Fruit fly (Drosophila melanogaster) whole organism, embryonic: ENCODE measurements around the gene CG2608.
A peak's percentile ranks its signal among the peaks of the same experiment; 100 is the strongest.

Experiments
- C15 ChIP-seq: fragments of 200-800 bp; sonication (Bioruptor generic); IDR thresholded peaks from 3 replicates; pipeline ENCODE4 v1.3.6; 2022; ENCODE audit warnings: missing biosample characterization, missing genetic modification characterization
- CG10147 ChIP-seq: fragments of 200-800 bp; sonication (Bioruptor generic); optimal IDR thresholded peaks from 2 replicates; lab custom pipeline; 2019; ENCODE audit warnings: missing biosample characterization, mild to moderate bottlenecking, missing genetic modification characterization, moderate library complexity
- CG10462 ChIP-seq: fragments of 200-800 bp; sonication (Bioruptor generic); optimal IDR thresholded peaks from 2 replicates; lab custom pipeline; 2016; ENCODE audit warnings: missing biosample characterization, missing genetic modification characterization
- CG12744 ChIP-seq: fragments of 200-800 bp; sonication (Bioruptor generic); optimal IDR thresholded peaks from 2 replicates; lab custom pipeline; 2016; ENCODE audit warnings: missing biosample characterization, missing genetic modification characterization
- CG12942 ChIP-seq: fragments of 200-800 bp; sonication (Bioruptor generic); optimal IDR thresholded peaks from 3 replicates; lab custom pipeline; 2016; ENCODE audit warnings: missing biosample characterization, missing genetic modification characterization
- CG14441 ChIP-seq: fragments of 200-800 bp; sonication (Bioruptor generic); IDR thresholded peaks from 2 replicates; pipeline ENCODE4 v1.3.6; 2022; ENCODE audit warnings: missing biosample characterization, missing genetic modification characterization
- CG14710 ChIP-seq: fragments of 200-800 bp; sonication (Bioruptor generic); optimal IDR thresholded peaks from 3 replicates; lab custom pipeline; 2019; ENCODE audit warnings: missing biosample characterization, mild to moderate bottlenecking, missing genetic modification characterization, moderate library complexity
- CG15011 ChIP-seq: fragments of 200-800 bp; sonication (Bioruptor generic); optimal IDR thresholded peaks from 3 replicates; lab custom pipeline; 2018; ENCODE audit warnings: missing biosample characterization, mild to moderate bottlenecking, missing genetic modification characterization
- CG1647 ChIP-seq: fragments of 200-800 bp; sonication (Bioruptor generic); optimal IDR thresholded peaks from 3 replicates; lab custom pipeline; 2016; ENCODE audit warnings: missing biosample characterization, missing genetic modification characterization
- CG17361 ChIP-seq: fragments of 200-800 bp; sonication (Bioruptor generic); IDR thresholded peaks from 3 replicates; pipeline ENCODE4 v1.3.6; 2022; ENCODE audit warnings: missing biosample characterization, missing genetic modification characterization
- CG1832 ChIP-seq: fragments of 200-800 bp; sonication (Bioruptor generic); optimal IDR thresholded peaks from 2 replicates; lab custom pipeline; 2017; ENCODE audit warnings: missing biosample characterization, mild to moderate bottlenecking, missing genetic modification characterization, inconsistent platforms
- CG2116 ChIP-seq: fragments of 200-800 bp; sonication (Bioruptor generic); optimal IDR thresholded peaks from 3 replicates; lab custom pipeline; 2018; ENCODE audit warnings: missing biosample characterization, mild to moderate bottlenecking, missing genetic modification characterization
- CG31365 ChIP-seq: fragments of 200-800 bp; sonication (Bioruptor generic); optimal IDR thresholded peaks from 2 replicates; lab custom pipeline; 2018; ENCODE audit warnings: missing biosample characterization, mild to moderate bottlenecking, missing genetic modification characterization
- CG3281 ChIP-seq: fragments of 200-800 bp; sonication (Bioruptor generic); optimal IDR thresholded peaks from 3 replicates; lab custom pipeline; 2017; ENCODE audit warnings: missing biosample characterization, mild to moderate bottlenecking, missing genetic modification characterization
- CG33213 ChIP-seq: fragments of 200-800 bp; sonication (Bioruptor generic); optimal IDR thresholded peaks from 3 replicates; lab custom pipeline; 2016; ENCODE audit warnings: missing biosample characterization, missing genetic modification characterization
- CG34376 ChIP-seq: fragments of 200-800 bp; sonication (Bioruptor generic); optimal IDR thresholded peaks from 2 replicates; lab custom pipeline; 2018; ENCODE audit warnings: missing biosample characterization, mild to moderate bottlenecking, missing genetic modification characterization
- CG4360 ChIP-seq: fragments of 200-800 bp; sonication (Bioruptor generic); IDR thresholded peaks from 2 replicates; pipeline ENCODE4 v1.3.6; 2022; ENCODE audit warnings: missing biosample characterization, missing genetic modification characterization
- CG6689 ChIP-seq: fragments of 200-800 bp; sonication (Bioruptor generic); IDR thresholded peaks from 2 replicates; pipeline ENCODE4 v1.3.6; 2022; ENCODE audit warnings: missing biosample characterization, missing genetic modification characterization
- CG7556 ChIP-seq: fragments of 200-800 bp; sonication (Bioruptor generic); optimal IDR thresholded peaks from 2 replicates; lab custom pipeline; 2017; ENCODE audit warnings: missing biosample characterization, mild to moderate bottlenecking, missing genetic modification characterization
- CG8388 ChIP-seq: fragments of 200-800 bp; sonication (Bioruptor generic); optimal IDR thresholded peaks from 2 replicates; lab custom pipeline; 2019; ENCODE audit warnings: missing biosample characterization, mild to moderate bottlenecking, missing genetic modification characterization, moderate library complexity
- Dip3 ChIP-seq: fragments of 200-800 bp; sonication (Bioruptor generic); optimal IDR thresholded peaks from 3 replicates; lab custom pipeline; 2016; ENCODE audit warnings: missing biosample characterization, missing genetic modification characterization
- ERR ChIP-seq: fragments of 200-800 bp; sonication (Bioruptor generic); optimal IDR thresholded peaks from 2 replicates; lab custom pipeline; 2016; ENCODE audit warnings: missing biosample characterization, missing genetic modification characterization
- Hmr ChIP-seq: fragments of 200-800 bp; sonication (Bioruptor generic); optimal IDR thresholded peaks from 3 replicates; lab custom pipeline; 2017; ENCODE audit warnings: mild to moderate bottlenecking, missing biosample characterization, missing genetic modification reagents, missing genetic modification characterization
- Hsf ChIP-seq: fragments of 200-800 bp; sonication (Bioruptor generic); optimal IDR thresholded peaks from 3 replicates; lab custom pipeline; 2016; ENCODE audit warnings: missing biosample characterization, missing genetic modification characterization
- Optix ChIP-seq: fragments of 200-800 bp; sonication (Bioruptor generic); IDR thresholded peaks from 3 replicates; pipeline ENCODE4 v1.3.6; 2022; ENCODE audit warnings: missing biosample characterization, missing genetic modification characterization
- Rfx ChIP-seq: fragments of 200-800 bp; sonication (Bioruptor generic); IDR thresholded peaks from 2 replicates; pipeline ENCODE4 v1.3.6; 2022; ENCODE audit warnings: missing biosample characterization, missing genetic modification characterization
- Scr ChIP-seq: fragments of 200-800 bp; sonication (Bioruptor generic); IDR thresholded peaks from 2 replicates; pipeline ENCODE4 v1.3.6; 2022; ENCODE audit warnings: missing biosample characterization, missing genetic modification characterization; ENCODE audit not compliant: partially characterized antibody
- Sin3A ChIP-seq: fragments of >200 bp; optimal IDR thresholded peaks from 2 replicates; lab custom pipeline; 2018
- Trl ChIP-seq, 3 experiments: fragments of >200 bp in 2 of 3; fragments of 200-800 bp in 1 of 3; sonication (Bioruptor generic) in 1 of 3; optimal IDR thresholded peaks; 2 replicates in 1 of 3; 3 replicates in 2 of 3; lab custom pipeline; 2016 to 2017; ENCODE audit warnings: missing biosample characterization in 1 of 3, missing genetic modification characterization in 1 of 3
- Xbp1 ChIP-seq: fragments of 200-800 bp; sonication (Bioruptor generic); optimal IDR thresholded peaks from 3 replicates; lab custom pipeline; 2016; ENCODE audit warnings: missing biosample characterization, mild to moderate bottlenecking, missing genetic modification characterization
- amos ChIP-seq: fragments of 200-800 bp; sonication (Bioruptor generic); IDR thresholded peaks from 2 replicates; pipeline ENCODE4 v1.3.6; 2022; ENCODE audit warnings: missing biosample characterization, missing genetic modification characterization; ENCODE audit not compliant: partially characterized antibody
- chm ChIP-seq: fragments of 200-800 bp; sonication (Bioruptor generic); IDR thresholded peaks from 2 replicates; pipeline ENCODE4 v1.3.6; 2022; ENCODE audit warnings: missing biosample characterization, missing genetic modification characterization
- ci ChIP-seq: fragments of 200-800 bp; sonication (Bioruptor generic); IDR thresholded peaks from 3 replicates; pipeline ENCODE4 v1.3.6; 2022; ENCODE audit warnings: missing biosample characterization, missing genetic modification characterization
- cwo ChIP-seq: fragments of 200-800 bp; sonication (Bioruptor generic); optimal IDR thresholded peaks from 3 replicates; lab custom pipeline; 2017; ENCODE audit warnings: missing biosample characterization, missing genetic modification characterization, mild to moderate bottlenecking, moderate library complexity, missing genetic modification reagents
- dan ChIP-seq: fragments of 200-800 bp; sonication (Bioruptor generic); IDR thresholded peaks from 2 replicates; pipeline ENCODE4 v1.3.6; 2022; ENCODE audit warnings: missing biosample characterization, missing genetic modification characterization
- dysf ChIP-seq: fragments of 200-800 bp; sonication (Bioruptor generic); IDR thresholded peaks from 3 replicates; pipeline ENCODE4 v1.3.6; 2022; ENCODE audit warnings: missing biosample characterization, missing genetic modification characterization
- esg ChIP-seq: fragments of 200-800 bp; sonication (Bioruptor generic); conservative IDR thresholded peaks from 2 replicates; pipeline ENCODE4 v1.3.6; 2022; ENCODE audit warnings: missing biosample characterization, missing genetic modification characterization
- eve ChIP-seq, 2 experiments: fragments of >200 bp; optimal IDR thresholded peaks; 2 replicates each; lab custom pipeline; 2017; ENCODE audit warnings: missing biosample characterization in 2 of 2, missing genetic modification characterization in 2 of 2
- gcm ChIP-seq: fragments of 200-800 bp; sonication (Bioruptor generic); optimal IDR thresholded peaks from 2 replicates; lab custom pipeline; 2019; ENCODE audit warnings: missing biosample characterization, mild to moderate bottlenecking, missing genetic modification characterization, moderate library complexity
- knrl ChIP-seq: fragments of 200-800 bp; sonication (Bioruptor generic); IDR thresholded peaks from 3 replicates; pipeline ENCODE4 v1.3.6; 2022; ENCODE audit warnings: missing biosample characterization, missing genetic modification characterization; ENCODE audit not compliant: partially characterized antibody
- maf-S ChIP-seq: fragments of 200-800 bp; sonication (Bioruptor generic); optimal IDR thresholded peaks from 2 replicates; lab custom pipeline; 2016; ENCODE audit warnings: missing biosample characterization, missing genetic modification characterization
- pan ChIP-seq, 4 experiments: fragments of >200 bp in 3 of 4; fragments of 200-800 bp in 1 of 4; sonication (Bioruptor generic) in 1 of 4; optimal IDR thresholded peaks in 3 of 4; IDR thresholded peaks in 1 of 4; 2 replicates each; pipeline versions ENCODE4 v1.3.6 to Lab custom; 2017 to 2022; ENCODE audit warnings: missing biosample characterization in 2 of 4, missing genetic modification characterization in 2 of 4, mixed read lengths in 1 of 4
- pfk ChIP-seq: fragments of 200-800 bp; sonication (Bioruptor generic); optimal IDR thresholded peaks from 2 replicates; lab custom pipeline; 2018; ENCODE audit warnings: missing biosample characterization, mild to moderate bottlenecking, missing genetic modification characterization, moderate library complexity
- psq ChIP-seq: fragments of 200-800 bp; sonication (Bioruptor generic); optimal IDR thresholded peaks from 2 replicates; lab custom pipeline; 2017; ENCODE audit warnings: missing biosample characterization, missing genetic modification characterization
- sug ChIP-seq: fragments of 200-800 bp; optimal IDR thresholded peaks from 2 replicates; lab custom pipeline; 2019; ENCODE audit warnings: missing biosample characterization, mild to moderate bottlenecking, missing genetic modification characterization, moderate library complexity
- tna ChIP-seq: fragments of 200-800 bp; sonication (Bioruptor generic); IDR thresholded peaks from 2 replicates; pipeline ENCODE4 v1.3.6; 2022; ENCODE audit warnings: missing biosample characterization, missing genetic modification characterization; ENCODE audit not compliant: partially characterized antibody
- tx ChIP-seq: fragments of 200-800 bp; sonication (Bioruptor generic); optimal IDR thresholded peaks from 2 replicates; lab custom pipeline; 2016; ENCODE audit warnings: missing biosample characterization, missing genetic modification characterization
- vfl ChIP-seq: fragments of 200-800 bp; sonication (Bioruptor generic); optimal IDR thresholded peaks from 2 replicates; lab custom pipeline; 2016; ENCODE audit warnings: missing biosample characterization, missing genetic modification characterization
- wek ChIP-seq: fragments of 200-800 bp; sonication (Bioruptor generic); optimal IDR thresholded peaks from 3 replicates; lab custom pipeline; 2018; ENCODE audit warnings: missing biosample characterization, mild to moderate bottlenecking, missing genetic modification characterization, moderate library complexity

The CG2608 gene

DNA sequence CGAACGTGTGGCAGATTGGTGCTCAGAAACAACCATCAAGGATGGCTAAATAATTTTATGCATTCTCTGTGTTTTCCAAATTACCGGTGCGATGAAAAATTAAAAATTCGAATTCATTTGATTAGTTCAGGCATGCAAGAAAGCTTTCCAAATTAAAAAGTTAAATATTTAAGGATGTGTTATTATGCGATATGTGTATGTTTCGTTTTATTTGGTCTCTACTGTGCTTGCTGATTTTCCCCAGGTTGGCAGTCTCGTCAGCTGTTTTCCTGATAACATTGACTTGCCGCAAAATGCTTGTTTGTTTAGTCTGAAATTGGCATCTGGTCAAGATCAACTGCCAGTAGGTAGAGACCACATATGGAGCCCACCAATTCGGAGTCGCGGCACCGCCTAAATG, 4.3 kb downstream of the CG2608 start, which contains the start of gene CG2611 (continued):
- TF ChIP-seq CG1832 (GFP tag; lab: Kevin White, UChicago) (no peak), Scr (GFP tag; lab: Robert Waterston, UW) (0 out of 2 replicates have a peak, but pooled peaks have one; percentile 35), vfl (GFP tag; lab: Kevin White, UChicago) (peak; percentile 7), psq (no peak), Optix (GFP tag; lab: Robert Waterston, UW) (0 out of 3 replicates have a peak, but pooled peaks have one; percentile 7), dan (GFP tag; lab: Robert Waterston, UW) (no peak), Sin3A (lab: Kevin White, UChicago) (peak; percentile 26), Trl (optimal IDR thresholded peaks at IDR 0.05; lab: Kevin White, UChicago) (no peak), Trl (GFP tag; optimal IDR thresholded peaks at IDR 0.05; lab: Kevin White, UChicago) (peak; percentile 71), pfk (GFP tag; lab: Kevin White, UChicago) (no peak), CG31365 (tag; lab: Kevin White, UChicago) (no peak), CG10462 (GFP tag; lab: Kevin White, UChicago) (peak; percentile 12), CG1647 (GFP tag; lab: Kevin White, UChicago) (peak; percentile 40), CG34376 (GFP tag; lab: Kevin White, UChicago) (peak; percentile 22), CG7556 (peak; percentile 42), ci (GFP tag; lab: Robert Waterston, UW) (peak; percentile 79), esg (GFP tag; lab: Robert Waterston, UW) (no peak), cwo (GFP tag; lab: Kevin White, UChicago) (peak; percentile 16), sug (tag; lab: Kevin White, UChicago) (peak; percentile 26), CG8388 (peak; percentile 20), C15 (GFP tag; lab: Robert Waterston, UW) (no peak), maf-S (GFP tag; lab: Kevin White, UChicago) (peak; percentile 22), knrl (GFP tag; lab: Robert Waterston, UW) (0 out of 3 replicates have a peak, but pooled peaks have one; percentile 34), CG15011 (no peak), dysf (0 out of 3 replicates have a peak, but pooled peaks have one; percentile 44), CG14441 (GFP tag; lab: Robert Waterston, UW) (peak; percentile 67), eve (GFP tag; optimal IDR thresholded peaks at IDR 0.05; lab: Kevin White, UChicago) (no peak), gcm (no peak), amos (0 out of 2 replicates have a peak, but pooled peaks have one; percentile 22), CG17361 (GFP tag; lab: Robert Waterston, UW) (no peak; the same call in 2 of the 3 replicates), ERR (GFP tag; lab: Kevin White, UChicago) (peak; percentile 7), pan (optimal IDR thresholded peaks at IDR 0.05; lab: Kevin White, UChicago) (no peak), pan (GFP tag; optimal IDR thresholded peaks at IDR 0.05 in 1 of 2, IDR thresholded peaks at IDR 0.05 in 1 of 2) (peak in 1 of 2 experiments; percentile 59), CG2116 (GFP tag; lab: Kevin White, UChicago) (peak; percentile 19), CG10147 (GFP tag; lab: Kevin White, UChicago) (peak; percentile 32), CG14710 (peak; percentile 31), CG6689 (GFP tag; lab: Robert Waterston, UW) (peak; percentile 43; the same call in 1 of the 2 replicates), Xbp1 (GFP tag; lab: Kevin White, UChicago) (peak; percentile 60), wek (no peak), CG33213 (GFP tag; lab: Kevin White, UChicago) (peak; percentile 36), chm (GFP tag; lab: Robert Waterston, UW) (peak; percentile 9; the same call in 1 of the 2 replicates), CG12744 (GFP tag; lab: Kevin White, UChicago) (peak; percentile 22), Hsf (GFP tag; lab: Kevin White, UChicago) (peak; percentile 59), Rfx (GFP tag; lab: Robert Waterston, UW) (peak; percentile 72), Hmr (GFP tag; lab: Kevin White, UChicago) (no peak), CG3281 (peak; percentile 55), tna (GFP tag; lab: Robert Waterston, UW) (no peak), Dip3 (GFP tag; lab: Kevin White, UChicago) (peak; percentile 27), CG12942 (GFP tag; lab: Kevin White, UChicago) (peak; percentile 50), tx (GFP tag; lab: Kevin White, UChicago) (peak; percentile 37), CG4360 (GFP tag; lab: Robert Waterston, UW) (0 out of 2 replicates have a peak, but pooled peaks have one; percentile 9)
